Worm (Caenorhabditis elegans): Measurements from ENCODE around the gene F08F1.9.
"Not testable (repeated sequence)": the region's sequence is repeated elsewhere in the genome, so short reads cannot be mapped to it uniquely, and the experiment has no call there.

DNA sequence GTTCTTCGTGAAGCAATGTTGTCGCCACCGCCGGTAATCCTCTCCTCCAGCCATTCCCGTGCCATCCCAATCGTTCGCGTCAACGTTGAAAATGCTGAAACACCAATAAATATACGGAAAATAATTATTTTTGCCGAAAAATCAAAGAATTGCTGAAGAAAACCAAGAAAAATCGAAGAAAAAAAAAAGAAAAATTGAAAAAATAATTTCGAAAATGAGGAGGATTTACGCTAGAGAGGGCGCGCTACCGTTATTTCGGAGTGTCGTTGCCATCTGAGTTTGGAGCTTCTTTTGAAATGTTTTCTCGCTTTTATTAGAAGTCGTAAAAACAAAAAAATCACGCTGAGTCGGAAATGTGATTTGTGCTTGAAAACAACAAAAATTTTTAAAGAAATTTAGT lies at the start of gene F08F1.9:
- not testable (repeated sequence) for TF ChIP-seq ama-1 (optimal IDR thresholded peaks at IDR 0.05); ets-7 (tag; optimal IDR thresholded peaks at IDR 0.05); ceh-13 (GFP tag; optimal IDR thresholded peaks at IDR 0.05); F13C5.2 (tag; optimal IDR thresholded peaks at IDR 0.05); hnd-1 (tag; optimal IDR thresholded peaks at IDR 0.05); ceh-36 (tag; optimal IDR thresholded peaks at IDR 0.05); B0310.2 (tag; optimal IDR thresholded peaks at IDR 0.05)
